ENCODE assay signal across 5 worm cellular contexts in the genomic region with DNA sequence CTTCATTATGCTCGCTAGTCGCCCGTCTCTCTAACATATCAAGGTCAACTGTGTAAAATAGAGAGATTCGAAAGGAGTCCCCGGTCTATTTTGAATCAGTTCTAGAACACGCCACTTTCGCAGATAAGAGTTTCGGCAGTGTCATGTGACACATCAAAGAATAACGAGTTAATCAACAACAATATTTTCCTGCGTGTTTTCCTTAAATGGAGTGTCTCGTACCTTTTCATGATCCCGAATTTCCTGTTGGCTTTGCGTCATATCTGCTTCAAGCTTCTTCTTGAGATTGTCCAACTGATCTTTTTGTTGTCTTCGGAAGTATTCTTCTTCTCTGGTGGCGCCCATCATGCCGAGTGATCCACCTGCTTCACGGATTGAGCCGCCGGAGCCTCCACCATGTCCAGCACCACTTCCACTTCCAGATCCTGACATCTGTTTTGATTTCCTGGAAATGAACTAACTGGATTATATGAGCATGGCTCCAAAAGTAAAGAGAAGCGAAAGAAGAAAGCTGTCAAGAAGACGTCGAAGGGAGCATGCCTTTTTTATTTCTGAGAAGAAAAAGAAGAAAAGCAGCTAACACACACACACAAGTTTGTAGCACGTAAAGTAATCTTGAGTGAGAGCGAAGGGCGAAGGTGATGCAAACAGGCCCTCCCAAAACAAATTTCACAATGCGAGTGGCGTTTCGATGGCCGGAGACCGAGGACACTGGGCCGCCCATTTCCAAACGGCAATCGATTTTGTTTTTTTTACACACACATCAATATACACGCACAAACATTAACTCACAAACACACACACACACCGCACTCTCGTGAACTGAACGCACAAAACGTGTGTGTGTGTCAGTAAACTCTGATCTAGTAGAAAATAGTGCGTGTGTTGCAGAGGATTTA.
TF ChIP-seq lines count a peak whose summit lies in the region.

No protein-coding gene starts in this region.

TF ChIP-seq in whole organism, L1 larva, 84 proteins besides CTCF, POLR2A, EP300 and RAD21 (continued from another document and continues in another):
- TF ChIP-seq unc-98 (GFP tag; IDR thresholded peaks at IDR 0.05; lab: Robert Waterston, UW) (no peak), pax-3 (tag; optimal IDR thresholded peaks at IDR 0.05; lab: Kevin White, UChicago) (peak; percentile 27), nhr-28 (tag; optimal IDR thresholded peaks at IDR 0.05; lab: Kevin White, UChicago) (no peak), Y116A8C.19 (tag; optimal IDR thresholded peaks at IDR 0.05; lab: Kevin White, UChicago; ENCODE audit: borderline replicate concordance) (no peak), ceh-8 (GFP tag; optimal IDR thresholded peaks at IDR 0.05; lab: Kevin White, UChicago) (peak; percentile 33), fkh-8 (tag; optimal IDR thresholded peaks at IDR 0.05; lab: Kevin White, UChicago) (peak; percentile 36), egl-13 (tag; optimal IDR thresholded peaks at IDR 0.05; lab: Kevin White, UChicago) (no peak), nhr-90 (tag; optimal IDR thresholded peaks at IDR 0.05; lab: Kevin White, UChicago; ENCODE audit: poor library complexity) (peak; percentile 72), lin-14 (GFP tag; optimal IDR thresholded peaks at IDR 0.05; lab: Kevin White, UChicago) (peak; percentile 59), lin-39 (tag; optimal IDR thresholded peaks at IDR 0.05; lab: Kevin White, UChicago) (no peak), nhr-84 (tag; optimal IDR thresholded peaks at IDR 0.05; lab: Kevin White, UChicago) (no peak), mab-9 (GFP tag; IDR thresholded peaks at IDR 0.05; lab: Robert Waterston, UW) (no peak), ces-1 (GFP tag; optimal IDR thresholded peaks at IDR 0.05; lab: Kevin White, UChicago) (no peak), lir-3 (tag; optimal IDR thresholded peaks at IDR 0.05; lab: Kevin White, UChicago; ENCODE audit: poor library complexity) (peak; percentile 41), nhr-76 (tag; optimal IDR thresholded peaks at IDR 0.05; lab: Kevin White, UChicago) (no peak), alr-1 (tag; optimal IDR thresholded peaks at IDR 0.05; lab: Kevin White, UChicago; ENCODE audit: borderline replicate concordance) (no peak), fkh-4 (tag; optimal IDR thresholded peaks at IDR 0.05; lab: Kevin White, UChicago; ENCODE audit: borderline replicate concordance) (no peak), zag-1 (tag; optimal IDR thresholded peaks at IDR 0.05; lab: Kevin White, UChicago) (no peak), isw-1 (GFP tag; IDR thresholded peaks at IDR 0.05; lab: Robert Waterston, UW) (no peak), C34B4.2 (tag; optimal IDR thresholded peaks at IDR 0.05; lab: Kevin White, UChicago) (no peak), mep-1 (tag; optimal IDR thresholded peaks at IDR 0.05; lab: Kevin White, UChicago) (no peak), elt-3 (tag; optimal IDR thresholded peaks at IDR 0.05; lab: Kevin White, UChicago) (peak in 5 of 6 experiments; percentile 59 to 88 (median 74)), ama-1 (optimal IDR thresholded peaks at IDR 0.05; lab: Kevin White, UChicago) (peak; percentile 39)

TF ChIP-seq in whole organism, L2 larva, 48 proteins besides CTCF, POLR2A, EP300 and RAD21 (continued from another document and continues in another):
- TF ChIP-seq ZK546.5 (tag; optimal IDR thresholded peaks at IDR 0.05; lab: Kevin White, UChicago) (no peak), zag-1 (tag; optimal IDR thresholded peaks at IDR 0.05; lab: Kevin White, UChicago) (no peak), ceh-82 (tag; optimal IDR thresholded peaks at IDR 0.05; lab: Kevin White, UChicago) (no peak), unc-62 (GFP tag; optimal IDR thresholded peaks at IDR 0.05; lab: Kevin White, UChicago) (no peak), fos-1 (tag; optimal IDR thresholded peaks at IDR 0.05; lab: Kevin White, UChicago) (peak; percentile 22), skn-1 (tag; optimal IDR thresholded peaks at IDR 0.05; lab: Kevin White, UChicago) (no peak), sma-9 (GFP tag; optimal IDR thresholded peaks at IDR 0.05; lab: Kevin White, UChicago) (peak; percentile 72), sma-9 (tag; optimal IDR thresholded peaks at IDR 0.05; lab: Kevin White, UChicago) (no peak), dmd-4 (tag; optimal IDR thresholded peaks at IDR 0.05; lab: Kevin White, UChicago) (no peak), unc-55 (GFP tag; optimal IDR thresholded peaks at IDR 0.05; lab: Kevin White, UChicago) (no peak), mbf-1 (tag; optimal IDR thresholded peaks at IDR 0.05; lab: Kevin White, UChicago) (no peak), gmeb-1 (tag; optimal IDR thresholded peaks at IDR 0.05; lab: Kevin White, UChicago) (peak; percentile 12), blmp-1 (tag; optimal IDR thresholded peaks at IDR 0.05; lab: Kevin White, UChicago; ENCODE audit: insufficient read depth) (no peak), ztf-4 (tag; optimal IDR thresholded peaks at IDR 0.05; lab: Kevin White, UChicago) (no peak), elt-1 (tag; optimal IDR thresholded peaks at IDR 0.05; lab: Kevin White, UChicago) (no peak), peb-1 (tag; optimal IDR thresholded peaks at IDR 0.05; lab: Kevin White, UChicago) (no peak), alr-1 (tag; optimal IDR thresholded peaks at IDR 0.05; lab: Kevin White, UChicago) (no peak), lin-11 (tag; optimal IDR thresholded peaks at IDR 0.05; lab: Kevin White, UChicago) (peak; percentile 66), crh-2 (tag; optimal IDR thresholded peaks at IDR 0.05; lab: Kevin White, UChicago) (peak; percentile 57), lsy-2 (tag; optimal IDR thresholded peaks at IDR 0.05; lab: Kevin White, UChicago) (no peak), nhr-25 (tag; optimal IDR thresholded peaks at IDR 0.05; lab: Kevin White, UChicago) (peak; percentile 70), nhr-23 (tag; optimal IDR thresholded peaks at IDR 0.05; lab: Kevin White, UChicago) (no peak), elt-3 (tag; optimal IDR thresholded peaks at IDR 0.05; lab: Kevin White, UChicago) (no peak), ama-1 (optimal IDR thresholded peaks at IDR 0.05; lab: Kevin White, UChicago) (peak; percentile 88), snpc-4 (tag; optimal IDR thresholded peaks at IDR 0.05; lab: Kevin White, UChicago) (no peak), sma-3 (GFP tag; optimal IDR thresholded peaks at IDR 0.05; lab: Kevin White, UChicago) (peak; percentile 73)

TF ChIP-seq in whole organism, L3 larva, 47 proteins besides CTCF, POLR2A, EP300 and RAD21 (continued from another document and continues in another):
- TF ChIP-seq unc-62 (GFP tag; optimal IDR thresholded peaks at IDR 0.05; lab: Kevin White, UChicago) = peak; percentile 56
- no peak for TF ChIP-seq nhr-28 (tag; optimal IDR thresholded peaks at IDR 0.05; lab: Kevin White, UChicago)
- no peak for TF ChIP-seq unc-39 (tag; optimal IDR thresholded peaks at IDR 0.05; lab: Kevin White, UChicago)
- no peak for TF ChIP-seq ceh-9 (tag; optimal IDR thresholded peaks at IDR 0.05; lab: Kevin White, UChicago)
- TF ChIP-seq ztf-11 (tag; optimal IDR thresholded peaks at IDR 0.05; lab: Kevin White, UChicago) = no peak
- TF ChIP-seq nhr-23 (tag; optimal IDR thresholded peaks at IDR 0.05; lab: Kevin White, UChicago) = peak; percentile 61
- no peak for TF ChIP-seq R02D3.7 (tag; optimal IDR thresholded peaks at IDR 0.05; lab: Kevin White, UChicago)
- TF ChIP-seq lin-15B (tag; optimal IDR thresholded peaks at IDR 0.05; lab: Kevin White, UChicago) = no peak
- no peak for TF ChIP-seq fkh-2 (tag; optimal IDR thresholded peaks at IDR 0.05; lab: Kevin White, UChicago)
- peak; percentile 67 for TF ChIP-seq pqm-1 (tag; optimal IDR thresholded peaks at IDR 0.05; lab: Kevin White, UChicago)
- TF ChIP-seq sea-2 (GFP tag; optimal IDR thresholded peaks at IDR 0.05; lab: Kevin White, UChicago) = no peak
- TF ChIP-seq nfya-1 (tag; optimal IDR thresholded peaks at IDR 0.05; lab: Kevin White, UChicago; ENCODE audit: insufficient read depth) = peak; percentile 21
- TF ChIP-seq elt-2 (tag; optimal IDR thresholded peaks at IDR 0.05; lab: Kevin White, UChicago) = peak; percentile 63
- TF ChIP-seq skn-1 (tag; optimal IDR thresholded peaks at IDR 0.05; lab: Kevin White, UChicago) = no peak
- no peak for TF ChIP-seq ZK546.5 (tag; optimal IDR thresholded peaks at IDR 0.05; lab: Kevin White, UChicago)
- no peak for TF ChIP-seq nhr-76 (tag; optimal IDR thresholded peaks at IDR 0.05; lab: Kevin White, UChicago)
- no peak for TF ChIP-seq egl-5 (tag; optimal IDR thresholded peaks at IDR 0.05; lab: Kevin White, UChicago)
- TF ChIP-seq fkh-10 (GFP tag; optimal IDR thresholded peaks at IDR 0.05; lab: Kevin White, UChicago) = no peak
- TF ChIP-seq snpc-4 (tag; optimal IDR thresholded peaks at IDR 0.05; lab: Kevin White, UChicago) = no peak
- no peak for TF ChIP-seq tbx-2 (tag; optimal IDR thresholded peaks at IDR 0.05; lab: Kevin White, UChicago)
- no peak for TF ChIP-seq nhr-77 (tag; optimal IDR thresholded peaks at IDR 0.05; lab: Kevin White, UChicago)
- TF ChIP-seq elt-1 (tag; optimal IDR thresholded peaks at IDR 0.05; lab: Kevin White, UChicago) = no peak
- TF ChIP-seq mdl-1 (tag; optimal IDR thresholded peaks at IDR 0.05; lab: Kevin White, UChicago) = no peak
- no peak for TF ChIP-seq nhr-67 (tag; optimal IDR thresholded peaks at IDR 0.05; lab: Kevin White, UChicago)
- no peak for TF ChIP-seq egl-27 (tag; optimal IDR thresholded peaks at IDR 0.05; lab: Kevin White, UChicago)
- no peak for TF ChIP-seq ztf-4 (tag; optimal IDR thresholded peaks at IDR 0.05; lab: Kevin White, UChicago)
- no peak for TF ChIP-seq ceh-16 (tag; optimal IDR thresholded peaks at IDR 0.05; lab: Kevin White, UChicago)
- peak; percentile 0 for TF ChIP-seq lin-39 (tag; optimal IDR thresholded peaks at IDR 0.05; lab: Kevin White, UChicago)

TF ChIP-seq in whole organism, L4 larva, 104 proteins besides CTCF, POLR2A, EP300 and RAD21 (continued from another document and continues in another):
- TF ChIP-seq zfp-3 (GFP tag; conservative IDR thresholded peaks at IDR 0.05; lab: Robert Waterston, UW) (peak; percentile 68; the same call in 1 of the 2 replicates), spr-1 (tag; optimal IDR thresholded peaks at IDR 0.05; lab: Kevin White, UChicago) (no peak), attf-4 (tag; optimal IDR thresholded peaks at IDR 0.05; lab: Kevin White, UChicago) (no peak), set-16 (GFP tag; IDR thresholded peaks at IDR 0.05; lab: Robert Waterston, UW) (peak; percentile 39; the same call in 1 of the 2 replicates), ceh-82 (tag; optimal IDR thresholded peaks at IDR 0.05; lab: Kevin White, UChicago) (no peak), Y75B8A.6 (GFP tag; IDR thresholded peaks at IDR 0.05; lab: Robert Waterston, UW) (no peak; the same call in 1 of the 2 replicates), dpl-1 (GFP tag; optimal IDR thresholded peaks at IDR 0.05; lab: Kevin White, UChicago) (no peak), egl-43 (GFP tag; IDR thresholded peaks at IDR 0.05; lab: Robert Waterston, UW) (no peak), lim-7 (GFP tag; IDR thresholded peaks at IDR 0.05; lab: Robert Waterston, UW) (no peak), Y48G9A.11 (GFP tag; IDR thresholded peaks at IDR 0.05; lab: Robert Waterston, UW) (no peak), F37D6.2 (tag; optimal IDR thresholded peaks at IDR 0.05; lab: Kevin White, UChicago) (no peak), lir-3 (tag; optimal IDR thresholded peaks at IDR 0.05; lab: Kevin White, UChicago) (no peak), F10B5.3 (tag; optimal IDR thresholded peaks at IDR 0.05; lab: Kevin White, UChicago) (no peak), Y105C5A.15 (GFP tag; IDR thresholded peaks at IDR 0.05; lab: Robert Waterston, UW) (no peak), zip-11 (GFP tag; IDR thresholded peaks at IDR 0.05; lab: Robert Waterston, UW) (no peak), mdt-29 (GFP tag; IDR thresholded peaks at IDR 0.05; lab: Robert Waterston, UW) (peak; percentile 21; the same call in 1 of the 2 replicates), madf-5 (GFP tag; IDR thresholded peaks at IDR 0.05; lab: Robert Waterston, UW) (no peak), tag-97 (GFP tag; IDR thresholded peaks at IDR 0.05; lab: Robert Waterston, UW) (no peak), ceh-28 (tag; optimal IDR thresholded peaks at IDR 0.05; lab: Kevin White, UChicago) (peak; percentile 7), ZK337.2 (GFP tag; IDR thresholded peaks at IDR 0.05; lab: Robert Waterston, UW) (no peak), ZK546.5 (tag; optimal IDR thresholded peaks at IDR 0.05; lab: Kevin White, UChicago) (no peak), nhr-76 (tag; optimal IDR thresholded peaks at IDR 0.05; lab: Kevin White, UChicago) (no peak), lin-39 (tag; optimal IDR thresholded peaks at IDR 0.05; lab: Kevin White, UChicago) (no peak), aha-1 (tag; lab: Kevin White, UChicago) (peak; percentile 89), R02D3.7 (tag; optimal IDR thresholded peaks at IDR 0.05; lab: Kevin White, UChicago) (no peak), unc-62 (GFP tag; optimal IDR thresholded peaks at IDR 0.05 in 1 of 2; lab: Kevin White, UChicago) (peak in 1 of 2 experiments; percentile 93), unc-62 (tag; optimal IDR thresholded peaks at IDR 0.05; lab: Kevin White, UChicago) (no peak), nhr-10 (tag; optimal IDR thresholded peaks at IDR 0.05; lab: Kevin White, UChicago) (peak; percentile 43), ceh-62 (tag; optimal IDR thresholded peaks at IDR 0.05; lab: Kevin White, UChicago) (no peak)

TF ChIP-seq in whole organism, young adult, 124 proteins besides CTCF, POLR2A, EP300 and RAD21 (continued from another document):
- TF ChIP-seq ama-1 (optimal IDR thresholded peaks at IDR 0.05; lab: Kevin White, UChicago) (peak; percentile 83), ama-1 (GFP tag; optimal IDR thresholded peaks at IDR 0.05; lab: Kevin White, UChicago) (no peak), hmg-1.2 (GFP tag; IDR thresholded peaks at IDR 0.05; lab: Robert Waterston, UW) (peak; percentile 29; the same call in 1 of the 2 replicates), tlf-1 (GFP tag; optimal IDR thresholded peaks at IDR 0.05; lab: Kevin White, UChicago) (peak; percentile 22), nhr-80 (tag; optimal IDR thresholded peaks at IDR 0.05; lab: Kevin White, UChicago) (peak; percentile 23), Y56A3A.18 (GFP tag; IDR thresholded peaks at IDR 0.05; lab: Robert Waterston, UW) (0 out of 2 replicates have a peak, but pooled peaks have one; percentile 18), C06A6.2 (GFP tag; conservative IDR thresholded peaks at IDR 0.05; lab: Robert Waterston, UW) (peak; percentile 37; the same call in 1 of the 2 replicates), nfya-1 (tag; optimal IDR thresholded peaks at IDR 0.05; lab: Kevin White, UChicago; ENCODE audit: borderline replicate concordance, insufficient read depth) (no peak), Y53G8AR.9 (GFP tag; conservative IDR thresholded peaks at IDR 0.05; lab: Robert Waterston, UW) (peak; percentile 58), mes-4 (tag; optimal IDR thresholded peaks at IDR 0.05; lab: Kevin White, UChicago) (no peak)
